Fruit fly (Drosophila melanogaster): ENCODE measurements around the gene MKP-4.

The MKP-4 gene

dm6 chrX:19601644-19602043 is 21.3 kb upstream of the MKP-4 start, which contains the start of gene CG14220 (continued):
- peak in 1 of 2 experiments; percentile 15 for TF ChIP-seq insv (GFP tag; optimal IDR thresholded peaks at IDR 0.05)
- no peak for TF ChIP-seq jigr1 (GFP tag; IDR thresholded peaks at IDR 0.05)
- TF ChIP-seq Poxn (GFP tag; IDR thresholded peaks at IDR 0.05): no peak
- no peak for TF ChIP-seq CG3065 (GFP tag; optimal IDR thresholded peaks at IDR 0.05)
- TF ChIP-seq gsb-n (tag; optimal IDR thresholded peaks at IDR 0.05): no peak
- no peak for TF ChIP-seq CG7556 (GFP tag; optimal IDR thresholded peaks at IDR 0.05)
- TF ChIP-seq ap (GFP tag; IDR thresholded peaks at IDR 0.05): no peak
- TF ChIP-seq Fer3 (tag; optimal IDR thresholded peaks at IDR 0.05): no peak
- no peak for TF ChIP-seq ftz-f1 (GFP tag; optimal IDR thresholded peaks at IDR 0.05)
- TF ChIP-seq Doc3 (GFP tag; IDR thresholded peaks at IDR 0.05; ENCODE audit: partially characterized antibody): peak; percentile 85; the same call in 2 of the 3 replicates
- TF ChIP-seq CG1602 (GFP tag; optimal IDR thresholded peaks at IDR 0.05): no peak
- peak; percentile 94 for TF ChIP-seq nerfin-2 (GFP tag; IDR thresholded peaks at IDR 0.05; ENCODE audit: partially characterized antibody)
- no peak for TF ChIP-seq ken (GFP tag; IDR thresholded peaks at IDR 0.05)
- TF ChIP-seq vvl (GFP tag; IDR thresholded peaks at IDR 0.05): no peak
- TF ChIP-seq CG15011 (GFP tag; optimal IDR thresholded peaks at IDR 0.05): no peak
- TF ChIP-seq CG2875 (GFP tag; optimal IDR thresholded peaks at IDR 0.05): no peak
- TF ChIP-seq Awh (GFP tag; IDR thresholded peaks at IDR 0.05): no peak
- no peak for TF ChIP-seq sr (GFP tag; IDR thresholded peaks at IDR 0.05)
- no peak for TF ChIP-seq tup (GFP tag; optimal IDR thresholded peaks at IDR 0.05)
- TF ChIP-seq phol (tag; optimal IDR thresholded peaks at IDR 0.05): peak; percentile 31
- peak; percentile 69 for TF ChIP-seq CG1603 (tag; optimal IDR thresholded peaks at IDR 0.05)
- TF ChIP-seq tap (tag; optimal IDR thresholded peaks at IDR 0.05): no peak
- no peak for TF ChIP-seq dmrt99B (tag; optimal IDR thresholded peaks at IDR 0.05)
- TF ChIP-seq dimm (GFP tag; IDR thresholded peaks at IDR 0.05): no peak
- TF ChIP-seq oc (tag; optimal IDR thresholded peaks at IDR 0.05): no peak
- TF ChIP-seq cas (GFP tag; IDR thresholded peaks at IDR 0.05): no peak
- TF ChIP-seq CG14965 (GFP tag; optimal IDR thresholded peaks at IDR 0.05; ENCODE audit: borderline replicate concordance): no peak
- no peak for TF ChIP-seq CG13424 (tag; optimal IDR thresholded peaks at IDR 0.05)
- TF ChIP-seq cad (GFP tag; optimal IDR thresholded peaks at IDR 0.05): no peak
- no peak for TF ChIP-seq C15 (GFP tag; IDR thresholded peaks at IDR 0.05)
- peak; percentile 7 for TF ChIP-seq CG18262 (tag; optimal IDR thresholded peaks at IDR 0.05)
- peak; percentile 39; the same call in 1 of the 3 replicates for TF ChIP-seq row (GFP tag; IDR thresholded peaks at IDR 0.05)
- TF ChIP-seq Dref (GFP tag; IDR thresholded peaks at IDR 0.05): peak; percentile 99
- TF ChIP-seq CG3726 (GFP tag; IDR thresholded peaks at IDR 0.05): no peak
- TF ChIP-seq CG2116 (GFP tag; optimal IDR thresholded peaks at IDR 0.05): peak; percentile 98
- no peak for TF ChIP-seq da (GFP tag; optimal IDR thresholded peaks at IDR 0.05)
- no peak for TF ChIP-seq Dip2 (GFP tag; IDR thresholded peaks at IDR 0.05)
- TF ChIP-seq CG3407 (GFP tag; optimal IDR thresholded peaks at IDR 0.05): no peak
- no peak for TF ChIP-seq Adf1 (GFP tag; IDR thresholded peaks at IDR 0.05)
- no peak for TF ChIP-seq cato (GFP tag; optimal IDR thresholded peaks at IDR 0.05; ENCODE audit: borderline replicate concordance)
- peak; percentile 45 for TF ChIP-seq CG10267 (tag; optimal IDR thresholded peaks at IDR 0.05)
- TF ChIP-seq crp (GFP tag; optimal IDR thresholded peaks at IDR 0.05): peak in 1 of 2 experiments; percentile 35
- TF ChIP-seq ci (GFP tag; IDR thresholded peaks at IDR 0.05): no peak
- TF ChIP-seq CG4282 (GFP tag; optimal IDR thresholded peaks at IDR 0.05): no peak
- no peak for TF ChIP-seq CG2199 (GFP tag; IDR thresholded peaks at IDR 0.05)
- TF ChIP-seq eyg (GFP tag; optimal IDR thresholded peaks at IDR 0.05): no peak
- TF ChIP-seq CG13894 (tag; optimal IDR thresholded peaks at IDR 0.05): peak; percentile 40
- TF ChIP-seq org-1 (GFP tag; optimal IDR thresholded peaks at IDR 0.05): no peak
- TF ChIP-seq HmgZ (tag; optimal IDR thresholded peaks at IDR 0.05): peak; percentile 66
- TF ChIP-seq CG6272 (GFP tag; IDR thresholded peaks at IDR 0.05): no peak
- no peak for TF ChIP-seq az2 (GFP tag; optimal IDR thresholded peaks at IDR 0.05)
- TF ChIP-seq CG13624 (GFP tag; optimal IDR thresholded peaks at IDR 0.05): peak; percentile 7

All from whole organism, embryonic.